Fruit fly (Drosophila melanogaster) whole organism, embryonic: ENCODE measurements around the gene zfh2.

Experiments used
- Awh ChIP-seq: fragments of 200-800 bp; sonication (Bioruptor generic); IDR thresholded peaks from 2 replicates; pipeline ENCODE4, ENCODE4 v1.3.6; 2022; ENCODE audit warnings: missing biosample characterization, missing genetic modification characterization
- Bteb2 ChIP-seq: fragments of 200-800 bp; sonication (Bioruptor generic); optimal IDR thresholded peaks from 2 replicates; lab custom pipeline; 2016; ENCODE audit warnings: missing biosample characterization, missing genetic modification characterization
- C15 ChIP-seq: fragments of 200-800 bp; sonication (Bioruptor generic); IDR thresholded peaks from 3 replicates; pipeline ENCODE4 v1.3.6; 2022; ENCODE audit warnings: missing biosample characterization, missing genetic modification characterization
- CG10267 ChIP-seq: fragments of 200-800 bp; sonication (Bioruptor generic); optimal IDR thresholded peaks from 2 replicates; lab custom pipeline; 2018; ENCODE audit warnings: missing biosample characterization, mild to moderate bottlenecking, missing genetic modification characterization, moderate library complexity
- CG10274 ChIP-seq: fragments of 200-800 bp; sonication (Bioruptor generic); optimal IDR thresholded peaks from 3 replicates; lab custom pipeline; 2017; ENCODE audit warnings: missing biosample characterization, mild to moderate bottlenecking, missing genetic modification characterization
- CG12155 ChIP-seq: fragments of 200-800 bp; sonication (Bioruptor generic); optimal IDR thresholded peaks from 3 replicates; lab custom pipeline; 2016; ENCODE audit warnings: missing biosample characterization, missing genetic modification characterization
- CG12942 ChIP-seq: fragments of 200-800 bp; sonication (Bioruptor generic); optimal IDR thresholded peaks from 3 replicates; lab custom pipeline; 2016; ENCODE audit warnings: missing biosample characterization, missing genetic modification characterization
- CG13287 ChIP-seq: fragments of 200-800 bp; sonication (Bioruptor generic); IDR thresholded peaks from 2 replicates; pipeline ENCODE4 v1.3.6; 2022; ENCODE audit warnings: missing biosample characterization, missing genetic modification characterization; ENCODE audit not compliant: partially characterized antibody
- CG14014 ChIP-seq: fragments of 200-800 bp; sonication (Bioruptor generic); IDR thresholded peaks from 2 replicates; pipeline ENCODE4 v1.3.6; 2022; ENCODE audit warnings: missing biosample characterization, missing genetic modification characterization
- CG16813 ChIP-seq: fragments of 200-800 bp; sonication (Bioruptor generic); IDR thresholded peaks from 3 replicates; pipeline ENCODE4 v1.3.6; 2022; ENCODE audit warnings: missing biosample characterization, missing genetic modification characterization; ENCODE audit not compliant: partially characterized antibody
- CG17186 ChIP-seq: fragments of 200-800 bp; sonication (Bioruptor generic); optimal IDR thresholded peaks from 3 replicates; lab custom pipeline; 2017; ENCODE audit warnings: missing biosample characterization, missing genetic modification reagents, missing genetic modification characterization
- CG17359 ChIP-seq: fragments of 200-800 bp; sonication (Bioruptor generic); optimal IDR thresholded peaks from 3 replicates; lab custom pipeline; 2018; ENCODE audit warnings: missing biosample characterization, mild to moderate bottlenecking, missing genetic modification characterization, moderate library complexity
- CG17612 ChIP-seq: fragments of 200-800 bp; sonication (Bioruptor generic); IDR thresholded peaks from 2 replicates; pipeline ENCODE4 v1.3.6; 2022; ENCODE audit warnings: missing biosample characterization, missing genetic modification characterization
- CG18764 ChIP-seq: fragments of 200-800 bp; sonication (Bioruptor generic); optimal IDR thresholded peaks from 3 replicates; lab custom pipeline; 2016; ENCODE audit warnings: missing biosample characterization, missing genetic modification characterization
- CG2120 ChIP-seq: fragments of 200-800 bp; sonication (Bioruptor generic); optimal IDR thresholded peaks from 3 replicates; lab custom pipeline; 2016; ENCODE audit warnings: missing biosample characterization, missing genetic modification characterization
- CG3726 ChIP-seq: fragments of 200-800 bp; sonication (Bioruptor generic); IDR thresholded peaks from 3 replicates; pipeline ENCODE4, ENCODE4 v1.3.6; 2022; ENCODE audit warnings: missing biosample characterization, missing genetic modification characterization
- CG3838 ChIP-seq: fragments of 200-800 bp; sonication (Bioruptor generic); optimal IDR thresholded peaks from 3 replicates; lab custom pipeline; 2016; ENCODE audit warnings: missing biosample characterization, missing genetic modification characterization
- CG7745 ChIP-seq: fragments of 200-800 bp; sonication (Bioruptor generic); optimal IDR thresholded peaks from 2 replicates; lab custom pipeline; 2018; ENCODE audit warnings: missing biosample characterization, mild to moderate bottlenecking, missing genetic modification characterization, moderate library complexity
- CG7928 ChIP-seq: fragments of 200-800 bp; sonication (Bioruptor generic); optimal IDR thresholded peaks from 2 replicates; lab custom pipeline; 2017; ENCODE audit warnings: missing biosample characterization, mild to moderate bottlenecking, missing genetic modification characterization
- CG8388 ChIP-seq: fragments of 200-800 bp; sonication (Bioruptor generic); optimal IDR thresholded peaks from 2 replicates; lab custom pipeline; 2019; ENCODE audit warnings: missing biosample characterization, mild to moderate bottlenecking, missing genetic modification characterization, moderate library complexity
- CG9932 ChIP-seq: fragments of 200-800 bp; sonication (Bioruptor generic); IDR thresholded peaks from 2 replicates; pipeline ENCODE4 v1.3.6; 2022; ENCODE audit warnings: missing biosample characterization, missing genetic modification characterization
- D ChIP-seq, 2 experiments: fragments of 200-800 bp in 1 of 2; fragments of >200 bp in 1 of 2; sonication (Bioruptor generic) in 1 of 2; optimal IDR thresholded peaks; 2 replicates in 1 of 2; 3 replicates in 1 of 2; lab custom pipeline; 2017; ENCODE audit warnings: mild to moderate bottlenecking in 1 of 2, missing biosample characterization in 1 of 2, missing genetic modification characterization in 1 of 2, missing genetic modification reagents in 1 of 2
- Deaf1 ChIP-seq: fragments of 200-800 bp; optimal IDR thresholded peaks from 3 replicates; lab custom pipeline; 2019; ENCODE audit warnings: missing biosample characterization, mild to moderate bottlenecking, missing genetic modification characterization, moderate library complexity
- Doc2 ChIP-seq: fragments of 200-800 bp; sonication (Bioruptor generic); IDR thresholded peaks from 2 replicates; pipeline ENCODE4 v1.3.6; 2022; ENCODE audit warnings: missing biosample characterization, missing genetic modification characterization
- HLH3B ChIP-seq: fragments of 200-800 bp; sonication (Bioruptor generic); IDR thresholded peaks from 2 replicates; pipeline ENCODE4 v1.3.6; 2022; ENCODE audit warnings: missing biosample characterization, missing genetic modification characterization
- Hey ChIP-seq: fragments of 200-800 bp; sonication (Bioruptor generic); optimal IDR thresholded peaks from 3 replicates; lab custom pipeline; 2018; ENCODE audit warnings: missing biosample characterization, mild to moderate bottlenecking, missing genetic modification characterization
- HmgZ ChIP-seq: fragments of 200-800 bp; sonication (Bioruptor generic); optimal IDR thresholded peaks from 2 replicates; lab custom pipeline; 2018; ENCODE audit warnings: missing biosample characterization, mild to moderate bottlenecking, missing genetic modification characterization
- Hr3 ChIP-seq: fragments of 200-800 bp; sonication (Bioruptor generic); optimal IDR thresholded peaks from 3 replicates; lab custom pipeline; 2016; ENCODE audit warnings: missing biosample characterization, missing genetic modification characterization
- Hr78 ChIP-seq, 2 experiments: fragments of 200-800 bp in 1 of 2; fragments of >200 bp in 1 of 2; sonication (Bioruptor generic) in 1 of 2; optimal IDR thresholded peaks; 2 replicates each; lab custom pipeline; 2017 to 2019; ENCODE audit warnings: missing biosample characterization in 2 of 2, missing genetic modification characterization in 2 of 2, mild to moderate bottlenecking in 1 of 2, moderate library complexity in 1 of 2
- Lpt ChIP-seq: fragments of >200 bp; optimal IDR thresholded peaks from 2 replicates; lab custom pipeline; 2018; ENCODE audit warnings: missing biosample characterization, missing genetic modification characterization
- MESR4 ChIP-seq: fragments of 200-800 bp; sonication (Bioruptor generic); optimal IDR thresholded peaks from 2 replicates; lab custom pipeline; 2018; ENCODE audit warnings: missing biosample characterization, mild to moderate bottlenecking, missing genetic modification characterization, moderate library complexity
- NFAT ChIP-seq: fragments of 200-800 bp; sonication (Bioruptor generic); IDR thresholded peaks from 2 replicates; pipeline ENCODE4 v1.3.6; 2022; ENCODE audit warnings: missing biosample characterization, missing genetic modification characterization
- NK7.1 ChIP-seq: fragments of 200-800 bp; sonication (Bioruptor generic); optimal IDR thresholded peaks from 3 replicates; lab custom pipeline; 2016; ENCODE audit warnings: missing biosample characterization, missing genetic modification characterization
- Rfx ChIP-seq: fragments of 200-800 bp; sonication (Bioruptor generic); IDR thresholded peaks from 2 replicates; pipeline ENCODE4 v1.3.6; 2022; ENCODE audit warnings: missing biosample characterization, missing genetic modification characterization
- Sox100B ChIP-seq: fragments of 200-800 bp; sonication (Bioruptor generic); optimal IDR thresholded peaks from 3 replicates; lab custom pipeline; 2018; ENCODE audit warnings: missing biosample characterization, mild to moderate bottlenecking, missing genetic modification characterization
- Sry-β ChIP-seq: fragments of 200-800 bp; sonication (Bioruptor generic); optimal IDR thresholded peaks from 2 replicates; lab custom pipeline; 2018; ENCODE audit warnings: missing biosample characterization, mild to moderate bottlenecking, missing genetic modification characterization, moderate library complexity
- ash1 ChIP-seq: fragments of 200-800 bp; sonication (Bioruptor generic); optimal IDR thresholded peaks from 2 replicates; lab custom pipeline; 2018; ENCODE audit warnings: missing biosample characterization, mild to moderate bottlenecking, missing genetic modification characterization
- dimm ChIP-seq: fragments of 200-800 bp; sonication (Bioruptor generic); IDR thresholded peaks from 2 replicates; pipeline ENCODE4 v1.3.6; 2022; ENCODE audit warnings: missing biosample characterization, missing genetic modification characterization
- dysf ChIP-seq: fragments of 200-800 bp; sonication (Bioruptor generic); IDR thresholded peaks from 3 replicates; pipeline ENCODE4 v1.3.6; 2022; ENCODE audit warnings: missing biosample characterization, missing genetic modification characterization
- emc ChIP-seq: fragments of 200-800 bp; sonication (Bioruptor generic); optimal IDR thresholded peaks from 2 replicates; lab custom pipeline; 2016; ENCODE audit warnings: missing biosample characterization, missing genetic modification characterization
- en ChIP-seq: fragments of 200-800 bp; sonication (Bioruptor generic); optimal IDR thresholded peaks from 2 replicates; lab custom pipeline; 2016; ENCODE audit warnings: missing biosample characterization, missing genetic modification characterization
- fd96Cb ChIP-seq: fragments of 200-800 bp; sonication (Bioruptor generic); optimal IDR thresholded peaks from 2 replicates; lab custom pipeline; 2018; ENCODE audit warnings: missing biosample characterization, mild to moderate bottlenecking, missing genetic modification characterization, moderate library complexity
- fu2 ChIP-seq: fragments of 200-800 bp; sonication (Bioruptor generic); optimal IDR thresholded peaks from 2 replicates; lab custom pipeline; 2016; ENCODE audit warnings: missing biosample characterization, missing genetic modification characterization
- gt ChIP-seq: fragments of 200-800 bp; sonication (Bioruptor generic); IDR thresholded peaks from 2 replicates; pipeline ENCODE4 v1.3.6; 2022; ENCODE audit warnings: missing biosample characterization, missing genetic modification characterization
- jumu ChIP-seq: fragments of 200-800 bp; sonication (Bioruptor generic); optimal IDR thresholded peaks from 3 replicates; lab custom pipeline; 2016; ENCODE audit warnings: missing biosample characterization, missing genetic modification characterization
- lmd ChIP-seq: fragments of 200-800 bp; sonication (Bioruptor generic); IDR thresholded peaks from 2 replicates; pipeline ENCODE4 v1.3.6; 2022; ENCODE audit warnings: missing biosample characterization, missing genetic modification characterization
- mld ChIP-seq: fragments of 200-800 bp; sonication (Bioruptor generic); IDR thresholded peaks from 3 replicates; pipeline ENCODE4 v1.3.6; 2022; ENCODE audit warnings: missing biosample characterization, missing genetic modification characterization; ENCODE audit not compliant: partially characterized antibody
- ro ChIP-seq: fragments of 200-800 bp; sonication (Bioruptor generic); IDR thresholded peaks from 2 replicates; pipeline ENCODE4 v1.3.6; 2022; ENCODE audit warnings: missing biosample characterization, missing genetic modification characterization
- tio ChIP-seq: fragments of 200-800 bp; sonication (Bioruptor generic); optimal IDR thresholded peaks from 2 replicates; lab custom pipeline; 2017; ENCODE audit warnings: missing biosample characterization, missing genetic modification characterization, inconsistent platforms
- tup ChIP-seq: fragments of 200-800 bp; sonication (Bioruptor generic); optimal IDR thresholded peaks from 2 replicates; lab custom pipeline; 2016; ENCODE audit warnings: missing biosample characterization, mild to moderate bottlenecking, missing genetic modification characterization, moderate library complexity

Gene zfh2

dm6 chr4:497724-498123 is 3.9 kb upstream of the zfh2 start (continued):
- TF ChIP-seq NK7.1 (GFP tag; lab: Kevin White, UChicago) = peak; percentile 90
- peak; percentile 82 for TF ChIP-seq CG10274 (GFP tag; lab: Kevin White, UChicago)
- peak; percentile 59 for TF ChIP-seq CG7928 (GFP tag; lab: Kevin White, UChicago)
- peak; percentile 53 for TF ChIP-seq CG2120
- TF ChIP-seq CG14014 (GFP tag; lab: Robert Waterston, UW) = peak; percentile 88; the same call in 1 of the 2 replicates
- TF ChIP-seq CG17612 = no peak
- no peak for TF ChIP-seq dimm
- TF ChIP-seq lmd (GFP tag; lab: Robert Waterston, UW) = no peak
- peak; percentile 51 for TF ChIP-seq MESR4 (GFP tag; lab: Kevin White, UChicago)
- TF ChIP-seq CG17359 (tag; lab: Kevin White, UChicago) = peak; percentile 95
- peak; percentile 93 for TF ChIP-seq CG18764
- TF ChIP-seq Sox100B (GFP tag; lab: Kevin White, UChicago) = peak; percentile 94
- TF ChIP-seq CG13287 (GFP tag; lab: Robert Waterston, UW) = no peak
- TF ChIP-seq tup (GFP tag; lab: Kevin White, UChicago) = peak; percentile 89
- peak; percentile 85 for TF ChIP-seq CG17186 (GFP tag; lab: Kevin White, UChicago)
- peak; percentile 31 for TF ChIP-seq emc (GFP tag; lab: Kevin White, UChicago)
- TF ChIP-seq Hey (tag; lab: Kevin White, UChicago) = peak; percentile 90
- TF ChIP-seq CG7745 = peak; percentile 98
- no peak for TF ChIP-seq CG16813 (GFP tag; lab: Robert Waterston, UW)
- TF ChIP-seq HLH3B (GFP tag; lab: Robert Waterston, UW) = peak; percentile 90; the same call in 1 of the 2 replicates
- TF ChIP-seq ash1 = peak; percentile 94
- peak; percentile 54 for TF ChIP-seq fu2
- TF ChIP-seq Lpt = no peak
- peak; percentile 83 for TF ChIP-seq CG10267 (tag; lab: Kevin White, UChicago)
- peak; percentile 71 for TF ChIP-seq CG12155 (GFP tag; lab: Kevin White, UChicago)
- TF ChIP-seq CG9932 (GFP tag; lab: Robert Waterston, UW) = no peak
- peak; percentile 97 for TF ChIP-seq Awh
- TF ChIP-seq dysf (GFP tag; lab: Robert Waterston, UW) = no peak; the same call in 2 of the 3 replicates
- peak; percentile 48 for TF ChIP-seq Deaf1 (tag; lab: Kevin White, UChicago)
- peak; percentile 85 for TF ChIP-seq tio
- no peak for TF ChIP-seq gt (GFP tag; lab: Robert Waterston, UW)
- TF ChIP-seq Hr3 (GFP tag; lab: Kevin White, UChicago) = peak; percentile 58
- TF ChIP-seq mld = no peak
- peak; percentile 88 for TF ChIP-seq CG12942
- TF ChIP-seq C15 (GFP tag; lab: Robert Waterston, UW) = peak; percentile 48; the same call in 1 of the 3 replicates
- TF ChIP-seq D (optimal IDR thresholded peaks at IDR 0.05; lab: Kevin White, UChicago) = no peak
- TF ChIP-seq D (GFP tag; optimal IDR thresholded peaks at IDR 0.05; lab: Kevin White, UChicago) = peak; percentile 96
- peak; percentile 86 for TF ChIP-seq CG3838 (GFP tag; lab: Kevin White, UChicago)
- peak; percentile 79 for TF ChIP-seq jumu (GFP tag; lab: Kevin White, UChicago)
- peak; percentile 79 for TF ChIP-seq fd96Cb
- TF ChIP-seq ro (GFP tag; lab: Robert Waterston, UW) = no peak
- TF ChIP-seq CG8388 = peak; percentile 78
- no peak; the same call in 2 of the 3 replicates for TF ChIP-seq CG3726 (GFP tag; lab: Robert Waterston, UW)
- peak; percentile 93 for TF ChIP-seq HmgZ
- peak; percentile 78 for TF ChIP-seq Sry-β (GFP tag; lab: Kevin White, UChicago)
- TF ChIP-seq Rfx (GFP tag; lab: Robert Waterston, UW) = no peak; the same call in 1 of the 2 replicates
- peak; percentile 80 for TF ChIP-seq Bteb2 (GFP tag; lab: Kevin White, UChicago)
- TF ChIP-seq Doc2 (GFP tag; lab: Robert Waterston, UW) = no peak
- peak; percentile 93 for TF ChIP-seq en (GFP tag; lab: Kevin White, UChicago)
- TF ChIP-seq Hr78 (GFP tag; optimal IDR thresholded peaks at IDR 0.05; lab: Kevin White, UChicago) = peak in 1 of 2 experiments; percentile 53
- no peak for TF ChIP-seq NFAT (GFP tag; lab: Robert Waterston, UW)
